Fruit fly (Drosophila melanogaster): ENCODE measurements around the gene CG6885.

CG6885 gene

dm6 chr3L:18789203-18790018 is 45.1 kb downstream of the CG6885 start (continued):
- TF ChIP-seq CG8924 (tag; optimal IDR thresholded peaks at IDR 0.05) (peak; percentile 10), run (tag; optimal IDR thresholded peaks at IDR 0.05) (peak; percentile 23), CG14860 (GFP tag; IDR thresholded peaks at IDR 0.05; ENCODE audit: partially characterized antibody) (no peak), gsb (GFP tag; IDR thresholded peaks at IDR 0.05) (peak; percentile 50; the same call in 1 of the 2 replicates), oc (tag; optimal IDR thresholded peaks at IDR 0.05) (peak; percentile 68), CG2202 (tag; optimal IDR thresholded peaks at IDR 0.05) (no peak), CG13287 (GFP tag; IDR thresholded peaks at IDR 0.05; ENCODE audit: partially characterized antibody) (peak; percentile 33; the same call in 1 of the 2 replicates), CG8388 (GFP tag; optimal IDR thresholded peaks at IDR 0.05) (no peak), YL-1 (GFP tag; optimal IDR thresholded peaks at IDR 0.05) (peak; percentile 15), CG7987 (GFP tag; optimal IDR thresholded peaks at IDR 0.05) (peak; percentile 75), CG34376 (GFP tag; optimal IDR thresholded peaks at IDR 0.05) (peak; percentile 94), NK7.1 (GFP tag; optimal IDR thresholded peaks at IDR 0.05) (no peak), Bdp1 (GFP tag; optimal IDR thresholded peaks at IDR 0.05) (no peak), unpg (GFP tag; optimal IDR thresholded peaks at IDR 0.05) (peak; percentile 24), bab2 (GFP tag; optimal IDR thresholded peaks at IDR 0.05) (peak; percentile 50), CG1647 (GFP tag; optimal IDR thresholded peaks at IDR 0.05) (peak; percentile 33), vnd (GFP tag; IDR thresholded peaks at IDR 0.05; ENCODE audit: partially characterized antibody) (no peak), Sin3A (optimal IDR thresholded peaks at IDR 0.05) (no peak), GATAe (GFP tag; conservative IDR thresholded peaks at IDR 0.05) (peak; percentile 60; the same call in 1 of the 2 replicates), MESR4 (GFP tag; optimal IDR thresholded peaks at IDR 0.05) (no peak), Usf (GFP tag; optimal IDR thresholded peaks at IDR 0.05) (no peak), CG2875 (GFP tag; optimal IDR thresholded peaks at IDR 0.05) (peak; percentile 63), Optix (GFP tag; IDR thresholded peaks at IDR 0.05) (0 out of 3 replicates have a peak, but pooled peaks have one; percentile 40), B-H2 (GFP tag; optimal IDR thresholded peaks at IDR 0.05) (peak; percentile 67), E2f1 (GFP tag; IDR thresholded peaks at IDR 0.05) (no peak; the same call in 1 of the 2 replicates), mld (GFP tag; IDR thresholded peaks at IDR 0.05; ENCODE audit: partially characterized antibody) (no peak), psq (GFP tag; optimal IDR thresholded peaks at IDR 0.05) (peak; percentile 52), tx (GFP tag; optimal IDR thresholded peaks at IDR 0.05) (no peak), CG8089 (GFP tag; optimal IDR thresholded peaks at IDR 0.05) (peak; percentile 24), Side (GFP tag; optimal IDR thresholded peaks at IDR 0.05) (peak; percentile 25), CG13775 (GFP tag; optimal IDR thresholded peaks at IDR 0.05) (no peak), CG9932 (GFP tag; IDR thresholded peaks at IDR 0.05) (peak; percentile 54), pfk (GFP tag; optimal IDR thresholded peaks at IDR 0.05) (peak; percentile 51), tna (GFP tag; IDR thresholded peaks at IDR 0.05; ENCODE audit: partially characterized antibody) (no peak), crc (GFP tag; optimal IDR thresholded peaks at IDR 0.05) (no peak), jing (GFP tag; optimal IDR thresholded peaks at IDR 0.05) (no peak), Ravus (GFP tag; IDR thresholded peaks at IDR 0.05) (no peak), onecut (GFP tag; IDR thresholded peaks at IDR 0.05) (peak; percentile 50; the same call in 1 of the 2 replicates), Blimp-1 (GFP tag; optimal IDR thresholded peaks at IDR 0.05) (peak; percentile 64), her (GFP tag; optimal IDR thresholded peaks at IDR 0.05) (peak; percentile 22), CG18599 (GFP tag; optimal IDR thresholded peaks at IDR 0.05) (peak; percentile 40), hbn (GFP tag; IDR thresholded peaks at IDR 0.05; ENCODE audit: partially characterized antibody) (no peak), Ada2b (GFP tag; IDR thresholded peaks at IDR 0.05) (peak; percentile 16; the same call in 1 of the 2 replicates), CG32532 (GFP tag; IDR thresholded peaks at IDR 0.05) (no peak; the same call in 1 of the 2 replicates), al (GFP tag; IDR thresholded peaks at IDR 0.05) (no peak), CG9876 (GFP tag; optimal IDR thresholded peaks at IDR 0.05) (no peak), Sry-β (GFP tag; optimal IDR thresholded peaks at IDR 0.05) (no peak), Fer1 (GFP tag; optimal IDR thresholded peaks at IDR 0.05) (peak; percentile 87), maf-S (GFP tag; optimal IDR thresholded peaks at IDR 0.05) (no peak)

Measured in whole organism, embryonic.